Fruit fly (Drosophila melanogaster) whole organism, embryonic: ENCODE measurements around the gene CG10467.

Experiments
- CG10147 ChIP-seq: fragments of 200-800 bp; sonication (Bioruptor generic); optimal IDR thresholded peaks from 2 replicates; lab custom pipeline; 2019; ENCODE audit warnings: missing biosample characterization, mild to moderate bottlenecking, missing genetic modification characterization, moderate library complexity
- CG11247 ChIP-seq: fragments of 200-800 bp; sonication (Bioruptor generic); IDR thresholded peaks from 2 replicates; pipeline ENCODE4 v1.3.6; 2022; ENCODE audit warnings: missing biosample characterization, missing genetic modification characterization
- CG11504 ChIP-seq: fragments of 200-800 bp; sonication (Bioruptor generic); optimal IDR thresholded peaks from 3 replicates; lab custom pipeline; 2019; ENCODE audit warnings: missing biosample characterization, mild to moderate bottlenecking, missing genetic modification characterization, moderate library complexity
- CG12155 ChIP-seq: fragments of 200-800 bp; sonication (Bioruptor generic); optimal IDR thresholded peaks from 3 replicates; lab custom pipeline; 2016; ENCODE audit warnings: missing biosample characterization, missing genetic modification characterization
- CG15011 ChIP-seq: fragments of 200-800 bp; sonication (Bioruptor generic); optimal IDR thresholded peaks from 3 replicates; lab custom pipeline; 2018; ENCODE audit warnings: missing biosample characterization, mild to moderate bottlenecking, missing genetic modification characterization
- CG15269 ChIP-seq: fragments of 200-800 bp; sonication (Bioruptor generic); optimal IDR thresholded peaks from 2 replicates; lab custom pipeline; 2018; ENCODE audit warnings: missing biosample characterization, mild to moderate bottlenecking, missing genetic modification characterization, moderate library complexity
- CG15696 ChIP-seq: fragments of 200-800 bp; sonication (Bioruptor generic); optimal IDR thresholded peaks from 2 replicates; lab custom pipeline; 2019; ENCODE audit warnings: missing biosample characterization, mild to moderate bottlenecking, missing genetic modification characterization, moderate library complexity
- CG17568 ChIP-seq: fragments of 200-800 bp; sonication (Bioruptor generic); optimal IDR thresholded peaks from 2 replicates; lab custom pipeline; 2018; ENCODE audit warnings: missing biosample characterization, mild to moderate bottlenecking, missing genetic modification characterization, moderate library complexity
- CG17912 ChIP-seq: fragments of 200-800 bp; sonication (Bioruptor generic); optimal IDR thresholded peaks from 2 replicates; lab custom pipeline; 2018; ENCODE audit warnings: missing biosample characterization, mild to moderate bottlenecking, missing genetic modification characterization
- CG2116 ChIP-seq: fragments of 200-800 bp; sonication (Bioruptor generic); optimal IDR thresholded peaks from 3 replicates; lab custom pipeline; 2018; ENCODE audit warnings: missing biosample characterization, mild to moderate bottlenecking, missing genetic modification characterization
- CG32532 ChIP-seq: fragments of 200-800 bp; sonication (Bioruptor generic); IDR thresholded peaks from 2 replicates; pipeline ENCODE4 v1.3.6; 2022; ENCODE audit warnings: missing biosample characterization, missing genetic modification characterization
- CG3726 ChIP-seq: fragments of 200-800 bp; sonication (Bioruptor generic); IDR thresholded peaks from 3 replicates; pipeline ENCODE4, ENCODE4 v1.3.6; 2022; ENCODE audit warnings: missing biosample characterization, missing genetic modification characterization
- CG6254 ChIP-seq: fragments of 200-800 bp; sonication (Bioruptor generic); optimal IDR thresholded peaks from 3 replicates; lab custom pipeline; 2017; ENCODE audit warnings: mild to moderate bottlenecking, missing biosample characterization, missing genetic modification reagents, missing genetic modification characterization
- CG7928 ChIP-seq: fragments of 200-800 bp; sonication (Bioruptor generic); optimal IDR thresholded peaks from 2 replicates; lab custom pipeline; 2017; ENCODE audit warnings: missing biosample characterization, mild to moderate bottlenecking, missing genetic modification characterization
- CG7963 ChIP-seq: fragments of 200-800 bp; sonication (Bioruptor generic); IDR thresholded peaks from 3 replicates; pipeline ENCODE4 v1.3.6; 2022; ENCODE audit warnings: missing biosample characterization, missing genetic modification characterization; ENCODE audit not compliant: partially characterized antibody
- CG8765 ChIP-seq: fragments of 200-800 bp; sonication (Bioruptor generic); IDR thresholded peaks from 2 replicates; pipeline ENCODE4 v1.3.6; 2022; ENCODE audit warnings: missing biosample characterization, missing genetic modification characterization
- CG9727 ChIP-seq: fragments of 200-800 bp; sonication (Bioruptor generic); optimal IDR thresholded peaks from 3 replicates; lab custom pipeline; 2017; ENCODE audit warnings: missing biosample characterization, mild to moderate bottlenecking, missing genetic modification characterization
- CG9797 ChIP-seq: fragments of 200-800 bp; sonication (Bioruptor generic); optimal IDR thresholded peaks from 3 replicates; lab custom pipeline; 2018; ENCODE audit warnings: missing biosample characterization, mild to moderate bottlenecking, missing genetic modification characterization
- Camta ChIP-seq: fragments of 200-800 bp; sonication (Bioruptor generic); optimal IDR thresholded peaks from 2 replicates; lab custom pipeline; 2016; ENCODE audit warnings: missing biosample characterization, missing genetic modification characterization
- HHEX ChIP-seq: fragments of 200-800 bp; sonication (Bioruptor generic); optimal IDR thresholded peaks from 3 replicates; lab custom pipeline; 2017; ENCODE audit warnings: missing biosample characterization, mild to moderate bottlenecking, missing genetic modification characterization, missing genetic modification reagents
- Lhr ChIP-seq: fragments of 200-800 bp; sonication (Bioruptor generic); optimal IDR thresholded peaks from 3 replicates; lab custom pipeline; 2017; ENCODE audit warnings: mild to moderate bottlenecking, missing biosample characterization, missing genetic modification reagents, missing genetic modification characterization
- Myb ChIP-seq: fragments of 200-800 bp; sonication (Bioruptor generic); optimal IDR thresholded peaks from 2 replicates; lab custom pipeline; 2016; ENCODE audit warnings: missing biosample characterization, missing genetic modification characterization
- NC2β ChIP-seq: fragments of 200-800 bp; sonication (Bioruptor generic); optimal IDR thresholded peaks from 2 replicates; lab custom pipeline; 2016; ENCODE audit warnings: missing biosample characterization, missing genetic modification characterization
- PHDP ChIP-seq: fragments of 200-800 bp; sonication (Bioruptor generic); optimal IDR thresholded peaks from 3 replicates; lab custom pipeline; 2018; ENCODE audit warnings: missing biosample characterization, mild to moderate bottlenecking, missing genetic modification characterization, moderate library complexity
- Sry-δ ChIP-seq: fragments of 200-800 bp; sonication (Bioruptor generic); optimal IDR thresholded peaks from 2 replicates; lab custom pipeline; 2016; ENCODE audit warnings: missing biosample characterization, missing genetic modification characterization
- Tbp ChIP-seq: fragments of >200 bp; optimal IDR thresholded peaks from 2 replicates; lab custom pipeline; 2018; ENCODE audit warnings: missing biosample characterization, missing genetic modification characterization
- abd-A ChIP-seq: fragments of 200-800 bp; sonication (Bioruptor generic); optimal IDR thresholded peaks from 3 replicates; lab custom pipeline; 2019; ENCODE audit warnings: missing biosample characterization, mild to moderate bottlenecking, missing genetic modification characterization, moderate library complexity
- bowl ChIP-seq: fragments of 200-800 bp; sonication (Bioruptor generic); IDR thresholded peaks from 2 replicates; pipeline ENCODE4 v1.3.6; 2022; ENCODE audit warnings: missing biosample characterization, missing genetic modification characterization
- chn ChIP-seq: fragments of 200-800 bp; sonication (Bioruptor generic); optimal IDR thresholded peaks from 2 replicates; lab custom pipeline; 2016; ENCODE audit warnings: missing biosample characterization, missing genetic modification characterization
- dpn ChIP-seq, 2 experiments: fragments of 200-800 bp; sonication (Bioruptor generic); optimal IDR thresholded peaks; 3 replicates each; lab custom pipeline; 2016; ENCODE audit warnings: missing biosample characterization in 2 of 2, missing genetic modification characterization in 2 of 2
- dysf ChIP-seq: fragments of 200-800 bp; sonication (Bioruptor generic); IDR thresholded peaks from 3 replicates; pipeline ENCODE4 v1.3.6; 2022; ENCODE audit warnings: missing biosample characterization, missing genetic modification characterization
- gsb ChIP-seq: fragments of 200-800 bp; sonication (Bioruptor generic); IDR thresholded peaks from 2 replicates; pipeline ENCODE4 v1.3.6; 2022; ENCODE audit warnings: missing biosample characterization, missing genetic modification characterization
- hbn ChIP-seq: fragments of 200-800 bp; sonication (Bioruptor generic); IDR thresholded peaks from 2 replicates; pipeline ENCODE4 v1.3.6; 2022; ENCODE audit warnings: missing biosample characterization, missing genetic modification characterization; ENCODE audit not compliant: partially characterized antibody
- kay ChIP-seq: fragments of 200-800 bp; sonication (Bioruptor generic); optimal IDR thresholded peaks from 2 replicates; lab custom pipeline; 2016; ENCODE audit warnings: missing biosample characterization, missing genetic modification characterization
- knrl ChIP-seq: fragments of 200-800 bp; sonication (Bioruptor generic); IDR thresholded peaks from 3 replicates; pipeline ENCODE4 v1.3.6; 2022; ENCODE audit warnings: missing biosample characterization, missing genetic modification characterization; ENCODE audit not compliant: partially characterized antibody
- p53 ChIP-seq: fragments of 200-800 bp; sonication (Bioruptor generic); optimal IDR thresholded peaks from 2 replicates; lab custom pipeline; 2016; ENCODE audit warnings: missing biosample characterization, missing genetic modification characterization
- pb ChIP-seq: fragments of 200-800 bp; sonication (Bioruptor generic); optimal IDR thresholded peaks from 3 replicates; lab custom pipeline; 2016; ENCODE audit warnings: missing biosample characterization, missing genetic modification characterization
- pita ChIP-seq: fragments of 200-800 bp; sonication (Bioruptor generic); optimal IDR thresholded peaks from 2 replicates; lab custom pipeline; 2017; ENCODE audit warnings: missing biosample characterization, mild to moderate bottlenecking, missing genetic modification characterization
- sens ChIP-seq: fragments of 200-800 bp; sonication (Bioruptor generic); peaks from one replicate; lab custom pipeline; 2016; ENCODE audit warnings: missing biosample characterization, missing genetic modification characterization
- sima ChIP-seq: fragments of 200-800 bp; sonication (Bioruptor generic); optimal IDR thresholded peaks from 2 replicates; lab custom pipeline; 2016; ENCODE audit warnings: missing biosample characterization, missing genetic modification characterization
- tna ChIP-seq: fragments of 200-800 bp; sonication (Bioruptor generic); IDR thresholded peaks from 2 replicates; pipeline ENCODE4 v1.3.6; 2022; ENCODE audit warnings: missing biosample characterization, missing genetic modification characterization; ENCODE audit not compliant: partially characterized antibody
- toy ChIP-seq: fragments of 200-800 bp; sonication (Bioruptor generic); IDR thresholded peaks from 2 replicates; pipeline ENCODE4 v1.3.6; 2022; ENCODE audit warnings: missing biosample characterization, missing genetic modification characterization
- trem ChIP-seq: fragments of 200-800 bp; optimal IDR thresholded peaks from 3 replicates; lab custom pipeline; 2019; ENCODE audit warnings: missing biosample characterization, mild to moderate bottlenecking, missing genetic modification characterization, moderate library complexity
- usp ChIP-seq: fragments of >200 bp; optimal IDR thresholded peaks from 2 replicates; lab custom pipeline; 2017; ENCODE audit warnings: missing biosample characterization, missing genetic modification characterization
- zfh2 ChIP-seq: fragments of 200-800 bp; sonication (Bioruptor generic); optimal IDR thresholded peaks from 2 replicates; lab custom pipeline; 2016; ENCODE audit warnings: missing biosample characterization, missing genetic modification characterization

Gene CG10467

dm6 chr3L:6054803-6055202, 39.7 kb downstream of the CG10467 start, which contains the start of gene tant (continued):
- TF ChIP-seq chn (GFP tag; lab: Kevin White, UChicago) (no peak), bowl (GFP tag; lab: Robert Waterston, UW) (no peak), CG17912 (GFP tag; lab: Kevin White, UChicago) (no peak), pita (GFP tag; lab: Kevin White, UChicago) (peak; percentile 76), Tbp (GFP tag; lab: Kevin White, UChicago) (no peak), Camta (GFP tag; lab: Kevin White, UChicago) (peak; percentile 41), sima (GFP tag; lab: Kevin White, UChicago) (no peak), Sry-δ (GFP tag; lab: Kevin White, UChicago) (peak; percentile 98), CG8765 (GFP tag; lab: Robert Waterston, UW) (no peak), dpn (GFP tag; optimal IDR thresholded peaks at IDR 0.05; lab: Kevin White, UChicago) (peak in 1 of 2 experiments; percentile 17), zfh2 (GFP tag; lab: Kevin White, UChicago) (peak; percentile 3), CG15269 (tag; lab: Kevin White, UChicago) (no peak), CG32532 (GFP tag; lab: Robert Waterston, UW) (no peak), p53 (peak; percentile 19), CG15696 (tag; lab: Kevin White, UChicago) (no peak), CG9727 (no peak), CG9797 (GFP tag; lab: Kevin White, UChicago) (peak; percentile 43), CG11247 (no peak), kay (GFP tag; lab: Kevin White, UChicago) (no peak), knrl (GFP tag; lab: Robert Waterston, UW) (peak; percentile 97), abd-A (no peak), CG10147 (GFP tag; lab: Kevin White, UChicago) (no peak), sens (GFP tag; lab: Kevin White, UChicago) (peak; percentile 75), PHDP (tag; lab: Kevin White, UChicago) (no peak), NC2β (GFP tag; lab: Kevin White, UChicago) (no peak), HHEX (GFP tag; lab: Kevin White, UChicago) (no peak), Lhr (GFP tag; lab: Kevin White, UChicago) (peak; percentile 74), CG7928 (no peak), CG11504 (tag; lab: Kevin White, UChicago) (peak; percentile 43), trem (tag; lab: Kevin White, UChicago) (peak; percentile 96), CG12155 (GFP tag; lab: Kevin White, UChicago) (no peak), CG17568 (no peak)
- TF ChIP-seq, all 482 proteins: peak for 123

- TF ChIP-seq hbn (GFP tag; lab: Robert Waterston, UW) (no peak), Myb (GFP tag; lab: Kevin White, UChicago) (no peak), toy (GFP tag; lab: Robert Waterston, UW) (no peak), CG3726 (no peak)
Observed at dm6 chr3L:6054343-6054742, 40.2 kb downstream of the CG10467 start, which contains the start of gene Jon65Ai. Gene Jon65Ai (minus strand): TSS chr3L:6054443.

- TF ChIP-seq usp (GFP tag; lab: Kevin White, UChicago), result no peak
- no peak for TF ChIP-seq tna
- no peak for TF ChIP-seq pb (GFP tag; lab: Kevin White, UChicago)
- TF ChIP-seq CG6254, result no peak
- no peak for TF ChIP-seq CG2116 (GFP tag; lab: Kevin White, UChicago)
- TF ChIP-seq gsb (GFP tag; lab: Robert Waterston, UW), result no peak
- TF ChIP-seq CG7963 (GFP tag; lab: Robert Waterston, UW), result no peak
- TF ChIP-seq dysf (GFP tag; lab: Robert Waterston, UW), result no peak
- TF ChIP-seq CG15011 (GFP tag; lab: Kevin White, UChicago), result no peak
- TF ChIP-seq, all 482 proteins: peak for 0
Observed at dm6 chr3L:6052021-6052420, 42.5 kb downstream of the CG10467 start, which contains the start of gene Jon65Aii. Gene Jon65Aii (plus strand): TSS chr3L:6052321.
